Worm (Caenorhabditis elegans): ENCODE results near the gene F08D12.3.

DNA sequence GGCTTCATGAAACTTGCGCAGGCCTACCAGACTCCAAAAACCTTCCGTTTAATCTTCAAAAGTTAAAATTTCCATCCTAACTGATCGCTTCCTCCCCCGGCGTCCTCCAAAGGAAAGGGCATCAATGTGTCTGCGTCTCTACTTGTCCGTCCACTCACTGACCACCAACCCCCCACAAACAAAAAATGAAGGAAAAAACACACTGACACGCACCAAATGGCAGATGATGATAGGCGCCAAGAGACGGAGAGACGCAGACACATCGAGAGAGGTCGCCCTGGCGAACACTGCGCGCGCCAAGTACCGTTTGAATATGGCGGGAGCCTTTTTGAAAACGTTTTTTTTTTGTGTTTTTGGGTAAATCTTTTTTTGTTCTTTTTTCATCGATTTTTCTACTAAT, 44.6 kb upstream of the F08D12.3 start:
- TF ChIP-seq ceh-100 (GFP tag; IDR thresholded peaks at IDR 0.05): no peak
- no peak; the same call in 1 of the 2 replicates for TF ChIP-seq madf-6 (GFP tag; IDR thresholded peaks at IDR 0.05)
- TF ChIP-seq snpc-3.4 (tag; optimal IDR thresholded peaks at IDR 0.05): no peak
- TF ChIP-seq F39B2.1 (GFP tag; IDR thresholded peaks at IDR 0.05): no peak
- no peak for TF ChIP-seq C17E4.6 (GFP tag; IDR thresholded peaks at IDR 0.05)
- TF ChIP-seq ztf-26 (tag; optimal IDR thresholded peaks at IDR 0.05): no peak
- TF ChIP-seq gei-17 (GFP tag; optimal IDR thresholded peaks at IDR 0.05): no peak

Measured in whole organism, young adult.